Worm (Caenorhabditis elegans) whole organism, L1 larva: ENCODE results near the gene taf-6.2.

ENCODE experiments used
- aha-1 ChIP-seq: fragments of 150-350 bp; optimal IDR thresholded peaks from 2 replicates; lab custom pipeline; 2014; ENCODE audit warnings: missing biosample characterization, missing genetic modification characterization
- ama-1 ChIP-seq: fragments of 150-350 bp; optimal IDR thresholded peaks from 2 replicates; lab custom pipeline; 2014
- elt-3 ChIP-seq, 6 experiments: fragments of 150-350 bp in 1 of 6; sonication (generic microtip); optimal IDR thresholded peaks; 2 replicates each; lab custom pipeline; 2017 to 2018; ENCODE audit warnings: missing biosample characterization in 6 of 6, missing genetic modification characterization in 6 of 6, inconsistent platforms in 1 of 6
- hlh-17 ChIP-seq: fragments of 200-800 bp; sonication (Bioruptor generic); optimal IDR thresholded peaks from 2 replicates; lab custom pipeline; 2018; ENCODE audit warnings: missing genetic modification characterization, mild to moderate bottlenecking, missing compliant biosample characterization, moderate library complexity, borderline replicate concordance
- tlp-1 ChIP-seq: fragments of 150-350 bp; optimal IDR thresholded peaks from 2 replicates; lab custom pipeline; 2014; ENCODE audit warnings: missing biosample characterization, missing genetic modification characterization
- ztf-4 ChIP-seq: fragments of 150-350 bp; optimal IDR thresholded peaks from 2 replicates; lab custom pipeline; 2014; ENCODE audit warnings: missing biosample characterization, missing genetic modification characterization

DNA sequence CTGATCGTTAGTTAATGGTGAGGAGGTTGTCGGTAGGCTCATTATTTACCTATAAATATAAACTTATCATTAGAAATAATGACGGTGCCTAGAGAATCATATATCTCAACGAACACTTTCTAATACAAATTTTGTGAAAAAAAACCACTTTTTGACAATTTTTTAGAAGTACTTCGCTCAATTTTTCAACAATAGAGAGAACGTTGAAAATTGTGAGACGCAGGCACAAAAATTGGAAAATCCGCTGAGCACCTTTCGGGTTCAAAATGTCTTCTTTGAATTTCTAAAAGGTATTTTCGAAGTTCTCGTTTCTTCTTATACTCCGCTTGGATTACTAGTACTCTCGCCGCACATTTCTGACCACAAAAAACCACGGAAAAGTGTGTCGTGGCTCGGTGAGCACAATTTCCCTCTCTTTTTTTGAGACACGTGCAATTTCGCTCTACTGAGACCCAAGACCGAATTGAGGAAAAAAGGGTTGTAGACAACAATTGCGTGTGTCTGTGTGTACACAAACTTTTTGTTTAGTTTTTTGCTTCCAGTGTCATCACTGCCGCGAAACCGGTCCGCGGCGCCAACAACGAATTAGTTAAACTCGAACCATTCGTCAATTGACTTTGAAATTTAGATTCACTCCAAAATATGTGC is 46.4 kb upstream of the taf-6.2 start, which contains the start of gene nape-1:
- TF ChIP-seq ama-1 (lab: Kevin White, UChicago), result no peak
- TF ChIP-seq aha-1 (tag; lab: Kevin White, UChicago), result no peak
- no peak for TF ChIP-seq ztf-4 (tag; lab: Kevin White, UChicago)
- no peak for TF ChIP-seq hlh-17
- TF ChIP-seq elt-3 (tag; optimal IDR thresholded peaks at IDR 0.05; lab: Kevin White, UChicago), result no peak
- no peak for TF ChIP-seq tlp-1 (tag; lab: Kevin White, UChicago)
